Fruit fly (Drosophila melanogaster) whole organism, adult: ENCODE data around the gene CG8086.

Experiments
- CG12768 ChIP-seq: fragments of 200-800 bp; sonication (Bioruptor generic); optimal IDR thresholded peaks from 2 replicates; lab custom pipeline; 2017; ENCODE audit warnings: missing biosample characterization, missing genetic modification characterization, mild to moderate bottlenecking, moderate library complexity, missing genetic modification reagents
- CG33017 ChIP-seq: fragments of 200-800 bp; sonication (Bioruptor generic); optimal IDR thresholded peaks from 2 replicates; lab custom pipeline; 2018; ENCODE audit warnings: missing biosample characterization, mild to moderate bottlenecking, missing genetic modification characterization, moderate library complexity
- CG7045 ChIP-seq: fragments of 200-800 bp; sonication (Bioruptor generic); optimal IDR thresholded peaks from 2 replicates; lab custom pipeline; 2017; ENCODE audit warnings: missing biosample characterization, mild to moderate bottlenecking, missing genetic modification characterization
- CG7101 ChIP-seq: fragments of 200-800 bp; sonication (Bioruptor generic); optimal IDR thresholded peaks from 2 replicates; lab custom pipeline; 2018; ENCODE audit warnings: missing biosample characterization, mild to moderate bottlenecking, missing genetic modification characterization, moderate library complexity
- Clk ChIP-seq: fragments of 200-800 bp; sonication (Bioruptor generic); optimal IDR thresholded peaks from 2 replicates; lab custom pipeline; 2017; ENCODE audit warnings: missing biosample characterization, missing genetic modification characterization
- Mnt ChIP-seq: fragments of 200-800 bp; sonication (Bioruptor generic); optimal IDR thresholded peaks from 2 replicates; lab custom pipeline; 2016; ENCODE audit warnings: missing biosample characterization, mild to moderate bottlenecking, missing genetic modification characterization
- kay ChIP-seq: fragments of 200-800 bp; sonication (Bioruptor generic); peaks from one replicate; lab custom pipeline; 2016; ENCODE audit warnings: missing biosample characterization, missing genetic modification characterization, borderline replicate concordance

dm6 chr2L:8268679-8269078 is 11.4 kb upstream of the CG8086 start:
- no peak for TF ChIP-seq kay (GFP tag; lab: Kevin White, UChicago)
- no peak for TF ChIP-seq Mnt (GFP tag; lab: Kevin White, UChicago)
- TF ChIP-seq CG12768, result no peak
- TF ChIP-seq CG7045 (GFP tag; lab: Kevin White, UChicago), result no peak
- no peak for TF ChIP-seq CG33017 (tag; lab: Kevin White, UChicago)
- no peak for TF ChIP-seq Clk (GFP tag; lab: Kevin White, UChicago)
- TF ChIP-seq CG7101 (tag; lab: Kevin White, UChicago), result no peak
